Worm (Caenorhabditis elegans): Measurements from ENCODE around the gene pqn-27.

The pqn-27 gene

ce11 chrII:13494175-13494650 lies 33.8 kb upstream of the pqn-27 start, which contains the start of gene ndua-7:
ndua-7 (minus strand) TSS chrII:13494600.
- TF ChIP-seq unc-62 (GFP tag; optimal IDR thresholded peaks at IDR 0.05): no peak
- no peak for TF ChIP-seq crh-2 (tag; optimal IDR thresholded peaks at IDR 0.05)
- TF ChIP-seq nhr-25 (tag; optimal IDR thresholded peaks at IDR 0.05): no peak
- TF ChIP-seq lsy-2 (tag; optimal IDR thresholded peaks at IDR 0.05): no peak
- TF ChIP-seq R02D3.7 (tag; optimal IDR thresholded peaks at IDR 0.05): no peak
- no peak for TF ChIP-seq alr-1 (tag; optimal IDR thresholded peaks at IDR 0.05)
- no peak for TF ChIP-seq aly-2 (tag; optimal IDR thresholded peaks at IDR 0.05)
- no peak for TF ChIP-seq ztf-1 (GFP tag; conservative IDR thresholded peaks at IDR 0.05)
- no peak for TF ChIP-seq Y55F3AM.14 (GFP tag; optimal IDR thresholded peaks at IDR 0.05)

DNA sequence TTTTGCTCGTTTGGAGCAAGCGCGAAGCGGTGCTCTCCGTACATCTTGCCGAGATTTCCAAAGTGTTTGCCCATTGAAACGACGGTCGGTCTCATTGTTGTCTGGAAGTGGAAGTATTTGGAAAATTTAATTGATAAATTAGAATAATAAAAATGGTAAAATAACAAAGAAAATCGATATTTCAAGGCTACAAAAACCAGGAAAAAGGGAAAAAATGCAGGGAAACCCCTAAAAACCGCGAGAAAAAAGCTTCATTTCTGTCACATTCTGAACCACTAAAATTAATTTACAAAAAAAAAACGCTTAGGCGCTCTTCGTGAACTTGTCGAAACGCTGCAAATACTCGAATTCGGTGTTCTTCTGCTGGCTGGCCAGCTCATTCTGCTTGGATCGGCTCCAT lies 32.5 kb upstream of the pqn-27 start, which contains the start of gene F45H10.2:
Gene F45H10.2, minus strand, starts transcription at position 101 of the 400 bp plus-strand sequence.
- TF ChIP-seq snpc-4 (tag; optimal IDR thresholded peaks at IDR 0.05) (no peak), R02D3.7 (tag; optimal IDR thresholded peaks at IDR 0.05) (no peak), sem-4 (tag; optimal IDR thresholded peaks at IDR 0.05) (no peak), elt-3 (tag; optimal IDR thresholded peaks at IDR 0.05) (no peak), mab-5 (tag; optimal IDR thresholded peaks at IDR 0.05) (no peak), ama-1 (optimal IDR thresholded peaks at IDR 0.05) (no peak), mbf-1 (tag; optimal IDR thresholded peaks at IDR 0.05) (no peak), skn-1 (tag; optimal IDR thresholded peaks at IDR 0.05) (no peak), ztf-11 (tag; optimal IDR thresholded peaks at IDR 0.05) (no peak), nhr-25 (tag; optimal IDR thresholded peaks at IDR 0.05) (no peak), nhr-23 (tag; optimal IDR thresholded peaks at IDR 0.05) (no peak), lsy-2 (tag; optimal IDR thresholded peaks at IDR 0.05) (no peak), lin-13 (GFP tag; optimal IDR thresholded peaks at IDR 0.05) (no peak)

- no peak for TF ChIP-seq nhr-12 (tag; optimal IDR thresholded peaks at IDR 0.05)
- TF ChIP-seq mdl-1 (tag; optimal IDR thresholded peaks at IDR 0.05): no peak
- no peak for TF ChIP-seq unc-62 (GFP tag; optimal IDR thresholded peaks at IDR 0.05)
- no peak for TF ChIP-seq nhr-129 (tag; optimal IDR thresholded peaks at IDR 0.05)
- TF ChIP-seq Y55F3AM.14 (GFP tag; optimal IDR thresholded peaks at IDR 0.05): no peak
- no peak for TF ChIP-seq nhr-23 (tag; optimal IDR thresholded peaks at IDR 0.05)
- TF ChIP-seq ceh-82 (tag; optimal IDR thresholded peaks at IDR 0.05): no peak
- TF ChIP-seq egl-27 (tag; optimal IDR thresholded peaks at IDR 0.05): no peak
- TF ChIP-seq C34F6.9 (tag; optimal IDR thresholded peaks at IDR 0.05): no peak
- no peak for TF ChIP-seq R02D3.7 (tag; optimal IDR thresholded peaks at IDR 0.05)
- TF ChIP-seq peb-1 (tag; optimal IDR thresholded peaks at IDR 0.05): no peak
- no peak for TF ChIP-seq nhr-10 (tag; optimal IDR thresholded peaks at IDR 0.05)
- TF ChIP-seq nhr-11 (tag; optimal IDR thresholded peaks at IDR 0.05): no peak
- TF ChIP-seq zag-1 (tag; optimal IDR thresholded peaks at IDR 0.05): no peak
- no peak for TF ChIP-seq lsy-2 (tag; optimal IDR thresholded peaks at IDR 0.05)
- no peak for TF ChIP-seq lin-39 (tag; optimal IDR thresholded peaks at IDR 0.05)
- TF ChIP-seq mab-5 (tag; optimal IDR thresholded peaks at IDR 0.05): no peak
- no peak for TF ChIP-seq snpc-4 (tag; optimal IDR thresholded peaks at IDR 0.05)
- TF ChIP-seq sem-4 (tag; optimal IDR thresholded peaks at IDR 0.05): no peak
- no peak for TF ChIP-seq dmd-4 (tag; optimal IDR thresholded peaks at IDR 0.05)
Observed at ce11 chrII:13491254-13491889, 30.9 kb upstream of the pqn-27 start, which contains the start of gene alh-7. alh-7 (minus strand) TSS chrII:13491786.

DNA sequence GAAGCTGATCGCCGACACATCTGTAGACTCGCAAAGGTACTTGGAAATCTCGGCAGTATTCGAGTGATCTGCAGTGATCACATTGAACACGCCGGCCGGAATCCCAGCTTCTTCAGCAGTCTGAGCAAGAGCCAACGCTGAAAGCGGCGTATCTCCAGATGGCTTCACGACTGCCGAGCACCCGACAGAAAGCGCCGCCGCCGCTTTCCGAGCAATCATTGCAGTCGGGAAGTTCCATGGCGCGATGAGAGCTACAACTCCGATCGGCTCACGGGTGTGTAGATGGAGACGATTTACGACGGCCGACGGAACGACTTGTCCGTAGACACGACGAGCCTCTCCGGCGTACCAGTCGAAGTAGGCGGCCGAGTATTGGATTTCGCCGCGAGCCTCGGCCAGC lies 29.5 kb upstream of the pqn-27 start:
- TF ChIP-seq lin-39 (tag; optimal IDR thresholded peaks at IDR 0.05) (no peak), sma-3 (GFP tag; optimal IDR thresholded peaks at IDR 0.05) (no peak), lin-11 (tag; optimal IDR thresholded peaks at IDR 0.05) (no peak), sma-9 (GFP tag; optimal IDR thresholded peaks at IDR 0.05) (no peak), sma-9 (tag; optimal IDR thresholded peaks at IDR 0.05) (no peak), nhr-10 (tag; optimal IDR thresholded peaks at IDR 0.05) (no peak), zag-1 (tag; optimal IDR thresholded peaks at IDR 0.05) (no peak), mab-5 (tag; optimal IDR thresholded peaks at IDR 0.05) (no peak), crh-2 (tag; optimal IDR thresholded peaks at IDR 0.05) (no peak), nhr-12 (tag; optimal IDR thresholded peaks at IDR 0.05) (no peak), peb-1 (tag; optimal IDR thresholded peaks at IDR 0.05) (no peak), unc-39 (tag; optimal IDR thresholded peaks at IDR 0.05) (no peak), ceh-82 (tag; optimal IDR thresholded peaks at IDR 0.05) (no peak), unc-62 (GFP tag; optimal IDR thresholded peaks at IDR 0.05) (no peak), egl-27 (tag; optimal IDR thresholded peaks at IDR 0.05) (no peak), nhr-23 (tag; optimal IDR thresholded peaks at IDR 0.05) (no peak), R02D3.7 (tag; optimal IDR thresholded peaks at IDR 0.05) (no peak), nhr-77 (tag; optimal IDR thresholded peaks at IDR 0.05) (no peak), lin-13 (GFP tag; optimal IDR thresholded peaks at IDR 0.05) (no peak), nhr-25 (tag; optimal IDR thresholded peaks at IDR 0.05) (no peak)

All from whole organism, L2 larva.